Fruit fly (Drosophila melanogaster) S2 (cell line): ENCODE data around the gene stv.

Source experiments
- CG8478 ChIP-seq: fragments of >200 bp; optimal IDR thresholded peaks from 2 replicates; lab custom pipeline; 2018
- CTCF ChIP-seq, 2 experiments: fragments of >200 bp; optimal IDR thresholded peaks; 2 replicates each; lab custom pipeline; 2018

DNA sequence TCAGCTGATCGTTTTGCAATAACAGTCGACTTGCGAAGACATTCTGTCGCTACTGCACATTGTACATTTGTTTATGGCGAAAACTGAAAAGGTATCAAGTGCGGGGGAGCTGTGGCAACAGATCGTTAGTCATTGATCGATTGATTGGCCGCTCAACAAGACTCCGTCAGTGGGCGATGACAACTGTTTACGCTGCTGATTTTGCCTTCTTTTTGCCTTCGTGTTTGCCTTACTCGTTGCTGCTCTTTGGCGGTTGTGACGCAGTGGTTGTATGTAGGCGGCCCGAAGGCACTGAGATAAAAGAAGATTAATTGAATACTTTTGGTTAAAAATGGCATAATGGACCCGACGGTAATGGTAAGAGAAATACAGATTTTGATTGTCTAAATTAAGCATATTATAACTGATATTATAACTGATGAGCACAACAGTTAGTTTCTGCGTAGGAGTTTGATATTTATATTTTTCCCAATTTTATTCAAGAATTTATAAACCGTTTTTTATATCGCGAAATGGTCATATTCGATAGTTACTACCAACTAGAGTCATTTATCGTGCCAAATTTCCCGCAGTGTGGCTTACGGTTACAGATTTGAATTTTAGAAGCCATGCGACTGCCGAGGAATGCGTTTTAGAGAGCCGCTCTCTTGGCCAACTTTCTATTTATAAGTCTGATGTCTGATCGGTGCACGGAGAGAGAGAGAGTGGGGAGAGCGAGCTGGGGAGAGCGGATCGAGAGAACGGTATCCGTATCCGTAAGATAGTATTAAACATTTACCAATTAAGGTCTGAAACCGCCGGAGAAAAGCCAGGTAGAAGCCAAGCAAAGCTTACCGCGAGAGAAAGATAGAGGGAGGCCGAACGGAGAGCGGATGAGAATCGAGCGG, 532 bp upstream of the stv start:
- TF ChIP-seq CTCF (optimal IDR thresholded peaks at IDR 0.05; lab: Kevin White, UChicago) (no peak), CG8478 (lab: Kevin White, UChicago) (no peak)
